Fruit fly (Drosophila melanogaster) whole organism, prepupa: ENCODE measurements around the gene Unc50.

ENCODE experiments used
- Blimp-1 ChIP-seq: fragments of 200-800 bp; sonication (Bioruptor generic); optimal IDR thresholded peaks from 3 replicates; lab custom pipeline; 2017; ENCODE audit warnings: missing biosample characterization, missing genetic modification characterization, mild to moderate bottlenecking, moderate library complexity, missing genetic modification reagents
- CG10669 ChIP-seq: fragments of 200-800 bp; sonication (Bioruptor generic); optimal IDR thresholded peaks from 3 replicates; lab custom pipeline; 2018; ENCODE audit warnings: missing biosample characterization, mild to moderate bottlenecking, missing genetic modification characterization, moderate library complexity
- CG11294 ChIP-seq: fragments of 200-800 bp; sonication (Bioruptor generic); IDR thresholded peaks from 2 replicates; pipeline ENCODE4 v1.3.6; 2022; ENCODE audit warnings: missing biosample characterization, missing genetic modification characterization
- CG11762 ChIP-seq: fragments of 200-800 bp; sonication (Bioruptor generic); optimal IDR thresholded peaks from 3 replicates; lab custom pipeline; 2016; ENCODE audit warnings: missing biosample characterization, missing genetic modification characterization; ENCODE audit not compliant: insufficient read depth
- CG11902 ChIP-seq: fragments of 200-800 bp; sonication (Bioruptor generic); optimal IDR thresholded peaks from 3 replicates; lab custom pipeline; 2016; ENCODE audit warnings: missing biosample characterization, missing genetic modification characterization
- CG15336 ChIP-seq: fragments of 200-800 bp; sonication (Bioruptor generic); IDR thresholded peaks from 2 replicates; pipeline ENCODE4 v1.3.6; 2022; ENCODE audit warnings: missing biosample characterization, missing genetic modification characterization
- CG1621 ChIP-seq: fragments of 200-800 bp; sonication (Bioruptor generic); optimal IDR thresholded peaks from 3 replicates; lab custom pipeline; 2018; ENCODE audit warnings: missing biosample characterization, mild to moderate bottlenecking, missing genetic modification characterization
- CG16779 ChIP-seq: fragments of 200-800 bp; sonication (Bioruptor generic); optimal IDR thresholded peaks from 3 replicates; lab custom pipeline; 2017; ENCODE audit warnings: missing biosample characterization, mild to moderate bottlenecking, missing genetic modification characterization
- CG3032 ChIP-seq: fragments of 200-800 bp; optimal IDR thresholded peaks from 2 replicates; lab custom pipeline; 2019; ENCODE audit warnings: missing biosample characterization, mild to moderate bottlenecking, missing genetic modification characterization, moderate library complexity
- CG31627 ChIP-seq: fragments of 200-800 bp; sonication (Bioruptor generic); optimal IDR thresholded peaks from 3 replicates; lab custom pipeline; 2016; ENCODE audit warnings: missing biosample characterization, missing genetic modification characterization
- CG32006 ChIP-seq: fragments of 200-800 bp; sonication (Bioruptor generic); optimal IDR thresholded peaks from 3 replicates; lab custom pipeline; 2017; ENCODE audit warnings: missing biosample characterization, mild to moderate bottlenecking, missing genetic modification characterization
- CG34406 ChIP-seq: fragments of 200-800 bp; sonication (Bioruptor generic); optimal IDR thresholded peaks from 3 replicates; lab custom pipeline; 2016; ENCODE audit warnings: missing biosample characterization, missing genetic modification characterization
- CG3919 ChIP-seq: fragments of 200-800 bp; sonication (Bioruptor generic); optimal IDR thresholded peaks from 3 replicates; lab custom pipeline; 2016; ENCODE audit warnings: missing biosample characterization, missing genetic modification characterization
- CG6163 ChIP-seq: fragments of 200-800 bp; sonication (Bioruptor generic); IDR thresholded peaks from 3 replicates; pipeline ENCODE4 v1.3.6; 2022; ENCODE audit warnings: missing biosample characterization, missing genetic modification characterization
- CG6276 ChIP-seq: fragments of 200-800 bp; sonication (Bioruptor generic); optimal IDR thresholded peaks from 2 replicates; lab custom pipeline; 2017; ENCODE audit warnings: missing biosample characterization, mild to moderate bottlenecking, missing genetic modification characterization
- CG6792 ChIP-seq: fragments of 200-800 bp; sonication (Bioruptor generic); optimal IDR thresholded peaks from 3 replicates; lab custom pipeline; 2016; ENCODE audit warnings: missing biosample characterization, missing genetic modification characterization
- CG6808 ChIP-seq: fragments of 200-800 bp; sonication (Bioruptor generic); optimal IDR thresholded peaks from 3 replicates; lab custom pipeline; 2017; ENCODE audit warnings: missing biosample characterization, missing genetic modification characterization, mild to moderate bottlenecking, moderate library complexity, missing genetic modification reagents
- CG6854 ChIP-seq: fragments of 200-800 bp; sonication (Bioruptor generic); optimal IDR thresholded peaks from 2 replicates; lab custom pipeline; 2017; ENCODE audit warnings: missing biosample characterization, mild to moderate bottlenecking, missing genetic modification characterization
- CG8119 ChIP-seq: fragments of 200-800 bp; sonication (Bioruptor generic); IDR thresholded peaks from 3 replicates; pipeline ENCODE4 v1.3.6; 2022; ENCODE audit warnings: missing biosample characterization, missing genetic modification characterization
- CG8319 ChIP-seq: fragments of 200-800 bp; sonication (Bioruptor generic); optimal IDR thresholded peaks from 3 replicates; lab custom pipeline; 2016; ENCODE audit warnings: missing biosample characterization, missing genetic modification characterization
- CG8632 ChIP-seq: fragments of 200-800 bp; sonication (Bioruptor generic); optimal IDR thresholded peaks from 3 replicates; lab custom pipeline; 2016; ENCODE audit warnings: missing biosample characterization, missing genetic modification characterization
- Eip75B ChIP-seq: fragments of 200-800 bp; sonication (Bioruptor generic); optimal IDR thresholded peaks from 3 replicates; lab custom pipeline; 2016; ENCODE audit warnings: missing biosample characterization, missing genetic modification characterization
- Eip78C ChIP-seq: fragments of 200-800 bp; sonication (Bioruptor generic); peaks from one replicate; lab custom pipeline; 2016; ENCODE audit warnings: missing biosample characterization, missing genetic modification characterization
- Eip93F ChIP-seq: fragments of 200-800 bp; sonication (Bioruptor generic); optimal IDR thresholded peaks from 2 replicates; lab custom pipeline; 2016; ENCODE audit warnings: missing biosample characterization, mild to moderate bottlenecking, missing genetic modification characterization
- Ets21C ChIP-seq: fragments of 200-800 bp; sonication (Bioruptor generic); optimal IDR thresholded peaks from 3 replicates; lab custom pipeline; 2016; ENCODE audit warnings: missing biosample characterization, missing genetic modification characterization
- Ets96B ChIP-seq: fragments of 200-800 bp; optimal IDR thresholded peaks from 2 replicates; lab custom pipeline; 2019; ENCODE audit warnings: missing biosample characterization, mild to moderate bottlenecking, missing genetic modification characterization, moderate library complexity
- Gug ChIP-seq: fragments of 200-800 bp; sonication (Bioruptor generic); IDR thresholded peaks from 2 replicates; pipeline ENCODE4 v1.3.6; 2022; ENCODE audit warnings: missing biosample characterization, missing genetic modification characterization
- Hr38 ChIP-seq: sonication (Bioruptor generic); optimal IDR thresholded peaks from 2 replicates; lab custom pipeline; 2016; ENCODE audit warnings: missing biosample characterization, missing genetic modification characterization
- Hr4 ChIP-seq: fragments of 200-800 bp; sonication (Bioruptor generic); optimal IDR thresholded peaks from 3 replicates; lab custom pipeline; 2016; ENCODE audit warnings: missing biosample characterization, missing genetic modification characterization
- Lpt ChIP-seq: fragments of 200-800 bp; sonication (Bioruptor generic); optimal IDR thresholded peaks from 3 replicates; lab custom pipeline; 2016; ENCODE audit warnings: missing biosample characterization, missing genetic modification characterization
- Met ChIP-seq: fragments of 200-800 bp; sonication (Bioruptor generic); optimal IDR thresholded peaks from 3 replicates; lab custom pipeline; 2016; ENCODE audit warnings: missing biosample characterization, missing genetic modification characterization
- OdsH ChIP-seq: fragments of 200-800 bp; sonication (Bioruptor generic); optimal IDR thresholded peaks from 3 replicates; lab custom pipeline; 2016; ENCODE audit warnings: missing biosample characterization, missing genetic modification characterization
- Smox ChIP-seq: fragments of 200-800 bp; sonication (Bioruptor generic); optimal IDR thresholded peaks from 3 replicates; lab custom pipeline; 2016; ENCODE audit warnings: missing biosample characterization, missing genetic modification characterization
- Sox102F ChIP-seq: fragments of 200-800 bp; sonication (Bioruptor generic); optimal IDR thresholded peaks from 2 replicates; lab custom pipeline; 2016; ENCODE audit warnings: missing biosample characterization, mild to moderate bottlenecking, missing genetic modification characterization
- Sox14 ChIP-seq: fragments of 200-800 bp; sonication (Bioruptor generic); optimal IDR thresholded peaks from 3 replicates; lab custom pipeline; 2016; ENCODE audit warnings: missing biosample characterization, missing genetic modification characterization
- acj6 ChIP-seq: fragments of 200-800 bp; sonication (Bioruptor generic); optimal IDR thresholded peaks from 3 replicates; lab custom pipeline; 2016; ENCODE audit warnings: missing biosample characterization, missing genetic modification characterization
- cyc ChIP-seq: fragments of 200-800 bp; sonication (Bioruptor generic); optimal IDR thresholded peaks from 3 replicates; lab custom pipeline; 2016; ENCODE audit warnings: missing biosample characterization, missing genetic modification characterization
- dac ChIP-seq: fragments of 200-800 bp; sonication (Bioruptor generic); optimal IDR thresholded peaks from 2 replicates; lab custom pipeline; 2017; ENCODE audit warnings: missing biosample characterization, mild to moderate bottlenecking, missing genetic modification characterization
- dsx ChIP-seq: fragments of 200-800 bp; optimal IDR thresholded peaks from 3 replicates; lab custom pipeline; 2019; ENCODE audit warnings: missing biosample characterization, mild to moderate bottlenecking, missing genetic modification characterization, moderate library complexity; ENCODE audit not compliant: poor library complexity, severe bottlenecking
- esn ChIP-seq: fragments of 200-800 bp; sonication (Bioruptor generic); optimal IDR thresholded peaks from 2 replicates; lab custom pipeline; 2016; ENCODE audit warnings: missing biosample characterization, mild to moderate bottlenecking, missing genetic modification characterization, moderate library complexity
- fd59A ChIP-seq: fragments of 200-800 bp; sonication (Bioruptor generic); optimal IDR thresholded peaks from 2 replicates; lab custom pipeline; 2017; ENCODE audit warnings: missing biosample characterization, mild to moderate bottlenecking, missing genetic modification characterization, missing genetic modification reagents
- fd85E ChIP-seq: fragments of 200-800 bp; sonication (Bioruptor generic); optimal IDR thresholded peaks from 3 replicates; lab custom pipeline; 2016; ENCODE audit warnings: missing biosample characterization, missing genetic modification characterization
- lz ChIP-seq: fragments of 200-800 bp; sonication (Bioruptor generic); optimal IDR thresholded peaks from 3 replicates; lab custom pipeline; 2016; ENCODE audit warnings: missing biosample characterization, missing genetic modification characterization
- net ChIP-seq: fragments of 200-800 bp; sonication (Bioruptor generic); optimal IDR thresholded peaks from 3 replicates; lab custom pipeline; 2016; ENCODE audit warnings: missing biosample characterization, missing genetic modification characterization
- pdm3 ChIP-seq: fragments of 200-800 bp; sonication (Bioruptor generic); optimal IDR thresholded peaks from 3 replicates; lab custom pipeline; 2016; ENCODE audit warnings: missing biosample characterization, missing genetic modification characterization
- salr ChIP-seq, 2 experiments: fragments of 200-800 bp; sonication (Bioruptor generic); optimal IDR thresholded peaks; 3 replicates each; lab custom pipeline; 2016 to 2018; ENCODE audit warnings: missing biosample characterization in 2 of 2, missing genetic modification characterization in 2 of 2, mild to moderate bottlenecking in 1 of 2
- spab ChIP-seq: fragments of 200-800 bp; sonication (Bioruptor generic); optimal IDR thresholded peaks from 2 replicates; lab custom pipeline; 2017; ENCODE audit warnings: missing biosample characterization, mild to moderate bottlenecking, missing genetic modification characterization, missing genetic modification reagents
- topi ChIP-seq: fragments of 200-800 bp; sonication (Bioruptor generic); optimal IDR thresholded peaks from 3 replicates; lab custom pipeline; 2016; ENCODE audit warnings: missing biosample characterization, missing genetic modification characterization
- vri ChIP-seq: fragments of 200-800 bp; sonication (Bioruptor generic); optimal IDR thresholded peaks from 3 replicates; lab custom pipeline; 2016; ENCODE audit warnings: missing biosample characterization, mild to moderate bottlenecking, missing genetic modification characterization

The Unc50 gene

dm6 chr3R:8670529-8671491, 5.6 kb downstream of the Unc50 start, which contains the start of gene p:
p (minus strand) TSS chr3R:8670684.
- TF ChIP-seq Smox (GFP tag; lab: Kevin White, UChicago) (peak; percentile 40), CG34406 (GFP tag; lab: Kevin White, UChicago) (peak; percentile 37), CG3032 (tag; lab: Kevin White, UChicago) (peak; percentile 34), acj6 (GFP tag; lab: Kevin White, UChicago) (peak; percentile 57), Eip93F (no peak), CG3919 (GFP tag; lab: Kevin White, UChicago) (peak; percentile 70), Ets21C (GFP tag; lab: Kevin White, UChicago) (no peak), vri (GFP tag; lab: Kevin White, UChicago) (peak; percentile 36), Sox14 (GFP tag; lab: Kevin White, UChicago) (peak; percentile 61), CG6808 (peak; percentile 28), Ets96B (tag; lab: Kevin White, UChicago) (no peak), Gug (GFP tag; lab: Robert Waterston, UW) (peak; percentile 27; the same call in 1 of the 2 replicates), CG10669 (GFP tag; lab: Kevin White, UChicago) (peak; percentile 37), Met (GFP tag; lab: Kevin White, UChicago) (peak; percentile 63), Hr4 (GFP tag; lab: Kevin White, UChicago) (peak; percentile 46), CG11762 (GFP tag; lab: Kevin White, UChicago) (peak; percentile 37), CG6854 (GFP tag; lab: Kevin White, UChicago) (no peak), CG8119 (GFP tag; lab: Robert Waterston, UW) (peak; percentile 67), dsx (GFP tag; lab: Kevin White, UChicago) (no peak), CG15336 (GFP tag; lab: Robert Waterston, UW) (0 out of 2 replicates have a peak, but pooled peaks have one; percentile 32), Eip75B (GFP tag; lab: Kevin White, UChicago) (peak; percentile 58), CG11294 (GFP tag; lab: Robert Waterston, UW) (0 out of 2 replicates have a peak, but pooled peaks have one; percentile 34), spab (GFP tag; lab: Kevin White, UChicago) (no peak), CG32006 (peak; percentile 51), fd59A (GFP tag; lab: Kevin White, UChicago) (no peak), CG6163 (GFP tag; lab: Robert Waterston, UW) (peak; percentile 49; the same call in 2 of the 3 replicates), CG6276 (GFP tag; lab: Kevin White, UChicago) (peak; percentile 4), CG6792 (GFP tag; lab: Kevin White, UChicago) (peak; percentile 50), CG16779 (tag; lab: Kevin White, UChicago) (peak; percentile 33), CG11902 (GFP tag; lab: Kevin White, UChicago) (peak; percentile 22), net (peak; percentile 54), salr (GFP tag; optimal IDR thresholded peaks at IDR 0.05; lab: Kevin White, UChicago) (peak; percentile 15 to 33), pdm3 (peak; percentile 61), CG8632 (peak; percentile 23), CG31627 (GFP tag; lab: Kevin White, UChicago) (peak; percentile 53), Lpt (GFP tag; lab: Kevin White, UChicago) (peak; percentile 44), CG1621 (tag; lab: Kevin White, UChicago) (peak; percentile 5), OdsH (GFP tag; lab: Kevin White, UChicago) (peak; percentile 69), Hr38 (GFP tag; lab: Kevin White, UChicago) (no peak), lz (GFP tag; lab: Kevin White, UChicago) (peak; percentile 47), Sox102F (GFP tag; lab: Kevin White, UChicago) (peak; percentile 58), topi (GFP tag; lab: Kevin White, UChicago) (peak; percentile 55), fd85E (GFP tag; lab: Kevin White, UChicago) (no peak), dac (GFP tag; lab: Kevin White, UChicago) (no peak), Eip78C (GFP tag; lab: Kevin White, UChicago) (peak; percentile 87), CG8319 (GFP tag; lab: Kevin White, UChicago) (peak; percentile 37), Blimp-1 (GFP tag; lab: Kevin White, UChicago) (no peak), cyc (GFP tag; lab: Kevin White, UChicago) (peak; percentile 60), esn (GFP tag; lab: Kevin White, UChicago) (peak; percentile 47)
